Fruit fly (Drosophila melanogaster): Measurements from ENCODE around the gene CG32192.

Gene CG32192

DNA sequence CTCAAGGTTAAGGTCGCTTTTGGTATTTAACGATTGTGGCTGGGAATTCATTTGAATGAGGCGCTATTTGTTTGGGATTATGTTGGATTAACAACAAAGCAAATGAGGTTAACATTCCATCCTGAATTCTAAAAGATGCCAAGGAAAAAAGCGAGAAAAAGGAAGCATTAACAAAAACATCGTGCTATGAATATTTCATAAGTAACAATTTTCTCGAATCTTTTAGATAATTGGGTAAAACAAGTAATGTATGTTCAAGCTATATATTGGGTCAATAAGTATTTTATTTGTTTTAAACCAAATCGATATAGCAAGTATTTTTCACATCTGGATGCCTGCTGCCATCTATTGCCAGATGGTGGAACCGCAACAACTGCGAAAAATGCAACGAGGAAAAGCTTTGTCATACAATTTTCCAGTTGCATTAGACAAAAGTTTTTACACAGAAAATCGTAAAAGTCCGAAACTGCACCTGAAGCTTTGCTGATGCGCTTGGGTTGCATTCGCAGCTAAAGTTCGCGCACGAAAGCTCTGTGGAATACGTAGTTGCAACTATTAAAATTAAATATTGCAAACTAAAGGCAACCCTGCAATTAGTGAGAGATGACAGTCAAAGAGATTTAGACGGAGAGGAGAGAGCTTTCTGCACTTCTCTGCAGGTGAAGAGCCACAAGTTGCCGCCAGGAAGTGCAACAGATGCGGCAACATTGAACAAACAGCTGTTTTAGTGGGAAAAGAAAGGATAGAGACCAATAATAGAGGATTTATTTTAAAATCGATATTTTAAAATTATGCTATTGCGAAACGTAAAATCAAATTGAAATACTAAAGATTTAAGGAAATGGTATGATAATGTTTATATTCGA, 7.4 kb upstream of the CG32192 start:
- TF ChIP-seq pan (optimal IDR thresholded peaks at IDR 0.05) (no peak), Sp1 (GFP tag; optimal IDR thresholded peaks at IDR 0.05) (no peak), Abd-B (GFP tag; optimal IDR thresholded peaks at IDR 0.05) (no peak), CG32264 (GFP tag; optimal IDR thresholded peaks at IDR 0.05) (no peak), usp (GFP tag; optimal IDR thresholded peaks at IDR 0.05) (no peak), foxo (GFP tag; optimal IDR thresholded peaks at IDR 0.05) (no peak), CG9705 (GFP tag; optimal IDR thresholded peaks at IDR 0.05) (no peak), Dfd (GFP tag; optimal IDR thresholded peaks at IDR 0.05) (no peak), dmrt93B (GFP tag; optimal IDR thresholded peaks at IDR 0.05) (no peak), tai (GFP tag; optimal IDR thresholded peaks at IDR 0.05) (no peak), rgr (GFP tag; optimal IDR thresholded peaks at IDR 0.05) (no peak), Hr83 (GFP tag; optimal IDR thresholded peaks at IDR 0.05; ENCODE audit: poor library complexity, severe bottlenecking) (no peak), jim (GFP tag; optimal IDR thresholded peaks at IDR 0.05) (no peak)

DNA sequence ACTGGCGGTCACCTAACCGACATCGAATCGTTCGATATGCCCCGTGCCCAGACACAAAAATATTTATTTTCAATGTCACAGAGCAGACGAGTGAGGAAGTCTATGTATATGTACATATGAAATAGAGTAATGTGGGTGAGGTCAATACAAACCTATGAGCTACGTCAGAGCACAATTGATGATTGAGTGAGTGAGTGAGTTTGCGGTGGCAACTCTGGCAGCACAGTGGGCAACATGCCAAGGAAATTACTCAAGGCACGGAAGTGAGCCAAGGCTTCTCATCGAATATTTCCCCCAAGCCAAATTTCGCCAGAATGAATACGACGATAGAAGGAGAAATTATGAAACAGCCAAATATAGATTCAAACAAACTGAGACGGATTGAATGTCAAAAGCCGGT, 5.6 kb upstream of the CG32192 start:
- TF ChIP-seq Vsx2 (GFP tag; optimal IDR thresholded peaks at IDR 0.05; ENCODE audit: partially characterized antibody) (no peak), Myc (optimal IDR thresholded peaks at IDR 0.05) (no peak), lola (GFP tag; optimal IDR thresholded peaks at IDR 0.05) (no peak), Hr78 (GFP tag; optimal IDR thresholded peaks at IDR 0.05) (no peak), CrebA (GFP tag; optimal IDR thresholded peaks at IDR 0.05; ENCODE audit: borderline replicate concordance) (no peak), Mio (GFP tag; optimal IDR thresholded peaks at IDR 0.05) (no peak), fru (GFP tag; optimal IDR thresholded peaks at IDR 0.05) (no peak), CG32264 (GFP tag; optimal IDR thresholded peaks at IDR 0.05) (no peak), h (GFP tag; optimal IDR thresholded peaks at IDR 0.05) (no peak), sv (GFP tag; optimal IDR thresholded peaks at IDR 0.05) (no peak), woc (GFP tag; optimal IDR thresholded peaks at IDR 0.05) (no peak), N (GFP tag; optimal IDR thresholded peaks at IDR 0.05) (no peak), CG9705 (GFP tag; optimal IDR thresholded peaks at IDR 0.05) (no peak), Abd-B (GFP tag; optimal IDR thresholded peaks at IDR 0.05) (no peak), jim (GFP tag; optimal IDR thresholded peaks at IDR 0.05) (no peak), Sp1 (GFP tag; optimal IDR thresholded peaks at IDR 0.05) (no peak), sage (GFP tag; optimal IDR thresholded peaks at IDR 0.05) (no peak), ey (GFP tag; optimal IDR thresholded peaks at IDR 0.05) (no peak), Dif (GFP tag; optimal IDR thresholded peaks at IDR 0.05; ENCODE audit: partially characterized antibody) (no peak)

DNA sequence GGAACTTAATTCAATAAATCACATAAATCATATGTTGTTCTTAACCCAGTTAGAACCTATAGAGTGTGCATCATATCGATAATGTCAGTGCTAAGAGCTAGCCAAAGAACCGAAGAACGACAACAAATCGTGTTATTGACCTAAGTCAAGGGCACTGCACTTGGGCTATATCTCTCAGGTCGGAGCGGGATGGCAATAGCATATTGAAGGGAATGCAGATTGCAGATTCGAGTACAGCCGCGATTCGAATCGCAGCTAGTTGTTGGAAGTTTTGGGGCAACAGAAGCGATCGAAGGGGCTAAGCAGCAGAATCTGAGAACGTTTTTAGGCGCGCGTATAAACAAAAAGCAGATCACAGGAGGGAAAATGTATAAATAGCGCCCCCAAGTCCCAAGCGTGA, 3.1 kb upstream of the CG32192 start:
- no peak for TF ChIP-seq dl (GFP tag; optimal IDR thresholded peaks at IDR 0.05; ENCODE audit: insufficient read depth in 1 of 2, partially characterized antibody in 2 of 2)
- no peak for TF ChIP-seq brk (GFP tag; optimal IDR thresholded peaks at IDR 0.05)
- TF ChIP-seq OdsH (GFP tag; optimal IDR thresholded peaks at IDR 0.05): no peak
- no peak for TF ChIP-seq woc (GFP tag; optimal IDR thresholded peaks at IDR 0.05)
- TF ChIP-seq HLH106 (tag; optimal IDR thresholded peaks at IDR 0.05): no peak
- no peak for TF ChIP-seq tai (GFP tag; optimal IDR thresholded peaks at IDR 0.05)
- TF ChIP-seq fru (GFP tag; optimal IDR thresholded peaks at IDR 0.05): no peak
- TF ChIP-seq dsf (GFP tag; optimal IDR thresholded peaks at IDR 0.05; ENCODE audit: borderline replicate concordance): no peak
- no peak for TF ChIP-seq Dfd (GFP tag; optimal IDR thresholded peaks at IDR 0.05)
- no peak for TF ChIP-seq Dif (GFP tag; optimal IDR thresholded peaks at IDR 0.05; ENCODE audit: partially characterized antibody)
- TF ChIP-seq Hnf4 (GFP tag; optimal IDR thresholded peaks at IDR 0.05): no peak
- TF ChIP-seq foxo (GFP tag; optimal IDR thresholded peaks at IDR 0.05): no peak
- no peak for TF ChIP-seq Abd-B (GFP tag; optimal IDR thresholded peaks at IDR 0.05)
- no peak for TF ChIP-seq dmrt93B (GFP tag; optimal IDR thresholded peaks at IDR 0.05)
- no peak for TF ChIP-seq N (GFP tag; optimal IDR thresholded peaks at IDR 0.05)
- no peak for TF ChIP-seq h (GFP tag; optimal IDR thresholded peaks at IDR 0.05)
- TF ChIP-seq br (GFP tag; optimal IDR thresholded peaks at IDR 0.05): no peak

Measured in whole organism, wandering third instar larva.